Fruit fly (Drosophila melanogaster): ENCODE data around the gene myd.

The myd gene

dm6 chr3R:19151848-19152787 is 28.3 kb upstream of the myd start (continued):
- TF ChIP-seq jumu (GFP tag; optimal IDR thresholded peaks at IDR 0.05): no peak
- no peak for TF ChIP-seq CG6689 (GFP tag; IDR thresholded peaks at IDR 0.05)
- no peak for TF ChIP-seq ab (GFP tag; optimal IDR thresholded peaks at IDR 0.05)
- TF ChIP-seq Med (GFP tag): peak; percentile 66
- TF ChIP-seq CG12155 (GFP tag; optimal IDR thresholded peaks at IDR 0.05): no peak
- no peak for TF ChIP-seq Ets97D (GFP tag; optimal IDR thresholded peaks at IDR 0.05)
- TF ChIP-seq CG11093 (GFP tag; IDR thresholded peaks at IDR 0.05): 0 out of 3 replicates have a peak, but pooled peaks have one; percentile 13
- TF ChIP-seq Dek (tag; optimal IDR thresholded peaks at IDR 0.05): peak; percentile 30
- TF ChIP-seq nerfin-2 (GFP tag; IDR thresholded peaks at IDR 0.05; ENCODE audit: partially characterized antibody): no peak
- no peak for TF ChIP-seq zen2 (GFP tag; IDR thresholded peaks at IDR 0.05; ENCODE audit: partially characterized antibody)
- no peak for TF ChIP-seq B-H2 (GFP tag; optimal IDR thresholded peaks at IDR 0.05)
- 0 out of 2 replicates have a peak, but pooled peaks have one; percentile 9 for TF ChIP-seq Oaz (GFP tag; IDR thresholded peaks at IDR 0.05)
- TF ChIP-seq fd96Cb (tag; optimal IDR thresholded peaks at IDR 0.05): peak; percentile 21
- no peak for TF ChIP-seq toy (GFP tag; IDR thresholded peaks at IDR 0.05)
- no peak for TF ChIP-seq CG32767 (GFP tag; IDR thresholded peaks at IDR 0.05)
- TF ChIP-seq disco-r (GFP tag; optimal IDR thresholded peaks at IDR 0.05): no peak
- no peak for TF ChIP-seq GATAe (GFP tag; conservative IDR thresholded peaks at IDR 0.05)
- no peak for TF ChIP-seq HLH4C (GFP tag; IDR thresholded peaks at IDR 0.05; ENCODE audit: partially characterized antibody)
- TF ChIP-seq CG14860 (GFP tag; IDR thresholded peaks at IDR 0.05; ENCODE audit: partially characterized antibody): no peak
- no peak for TF ChIP-seq CG4854 (GFP tag; optimal IDR thresholded peaks at IDR 0.05)
- TF ChIP-seq CG9215 (GFP tag; IDR thresholded peaks at IDR 0.05): peak; percentile 34; the same call in 1 of the 2 replicates
- TF ChIP-seq sim (GFP tag; IDR thresholded peaks at IDR 0.05): no peak
- peak; percentile 28; the same call in 1 of the 2 replicates for TF ChIP-seq lmd (GFP tag; IDR thresholded peaks at IDR 0.05)
- TF ChIP-seq CG11247 (GFP tag; IDR thresholded peaks at IDR 0.05): peak; percentile 53; the same call in 1 of the 2 replicates
- no peak for TF ChIP-seq ac (GFP tag; optimal IDR thresholded peaks at IDR 0.05)
- TF ChIP-seq CG18599 (GFP tag; optimal IDR thresholded peaks at IDR 0.05): peak; percentile 30
- no peak for TF ChIP-seq CG33557 (GFP tag; optimal IDR thresholded peaks at IDR 0.05)
- TF ChIP-seq CG12769 (tag; optimal IDR thresholded peaks at IDR 0.05): peak; percentile 9
- TF ChIP-seq CG17612 (GFP tag; IDR thresholded peaks at IDR 0.05): no peak
- TF ChIP-seq Nf-YC (tag; optimal IDR thresholded peaks at IDR 0.05): no peak
- TF ChIP-seq otp (GFP tag; IDR thresholded peaks at IDR 0.05): 0 out of 3 replicates have a peak, but pooled peaks have one; percentile 18
- no peak for TF ChIP-seq Lpt (GFP tag; optimal IDR thresholded peaks at IDR 0.05)
- no peak for TF ChIP-seq CG12104 (GFP tag; optimal IDR thresholded peaks at IDR 0.05)
- no peak for TF ChIP-seq CG1603 (tag; optimal IDR thresholded peaks at IDR 0.05)
- TF ChIP-seq CG18262 (tag; optimal IDR thresholded peaks at IDR 0.05): peak; percentile 10
- no peak for TF ChIP-seq Bdp1 (GFP tag; optimal IDR thresholded peaks at IDR 0.05)
- no peak for TF ChIP-seq sc (optimal IDR thresholded peaks at IDR 0.05)
- no peak for TF ChIP-seq sc (GFP tag; optimal IDR thresholded peaks at IDR 0.05)
- no peak for TF ChIP-seq CG12744 (GFP tag; optimal IDR thresholded peaks at IDR 0.05)
- peak; percentile 13 for TF ChIP-seq CG30403 (GFP tag; optimal IDR thresholded peaks at IDR 0.05)
- no peak for TF ChIP-seq CG10274 (GFP tag; optimal IDR thresholded peaks at IDR 0.05)
- TF ChIP-seq Tbp (GFP tag; optimal IDR thresholded peaks at IDR 0.05): no peak
- peak; percentile 31; the same call in 1 of the 2 replicates for TF ChIP-seq Atf6 (GFP tag; IDR thresholded peaks at IDR 0.05)
- no peak for TF ChIP-seq pros (GFP tag; optimal IDR thresholded peaks at IDR 0.05)
- no peak for TF ChIP-seq insv (GFP tag; optimal IDR thresholded peaks at IDR 0.05)
- TF ChIP-seq az2 (GFP tag; optimal IDR thresholded peaks at IDR 0.05): peak; percentile 13
- no peak for TF ChIP-seq CG10267 (tag; optimal IDR thresholded peaks at IDR 0.05)
- TF ChIP-seq Dad (GFP tag; optimal IDR thresholded peaks at IDR 0.05): no peak
- peak; percentile 45 for TF ChIP-seq CG12391 (tag; optimal IDR thresholded peaks at IDR 0.05)
